Worm (Caenorhabditis elegans) whole organism, young adult: ENCODE measurements around the gene C12D5.9.

Experiments used
- B0035.1 ChIP-seq: sonication (generic microtip); optimal IDR thresholded peaks from 2 replicates; lab custom pipeline; 2016; ENCODE audit warnings: missing genetic modification characterization, mild to moderate bottlenecking, missing compliant biosample characterization, missing genotype, missing genetic modification reagents
- B0261.1 ChIP-seq: sonication (generic microtip); optimal IDR thresholded peaks from 2 replicates; lab custom pipeline; 2016; ENCODE audit warnings: mild to moderate bottlenecking, missing genetic modification characterization, moderate library complexity, missing compliant biosample characterization
- F22D6.2 ChIP-seq: sonication (generic microtip); optimal IDR thresholded peaks from 2 replicates; lab custom pipeline; 2016; ENCODE audit warnings: mild to moderate bottlenecking, missing genetic modification characterization, missing compliant biosample characterization
- F49E8.2 ChIP-seq: sonication (generic microtip); optimal IDR thresholded peaks from 3 replicates; lab custom pipeline; 2017; ENCODE audit warnings: missing genetic modification characterization, mild to moderate bottlenecking, missing compliant biosample characterization, antibody characterized with exemption, moderate library complexity; ENCODE audit not compliant: insufficient read depth
- F55B11.4 ChIP-seq: sonication (generic microtip); optimal IDR thresholded peaks from 2 replicates; lab custom pipeline; 2016; ENCODE audit warnings: missing compliant biosample characterization, missing genetic modification characterization, borderline replicate concordance; ENCODE audit not compliant: insufficient read depth
- F57C9.4 ChIP-seq: sonication (generic microtip); optimal IDR thresholded peaks from 2 replicates; lab custom pipeline; 2017; ENCODE audit warnings: mild to moderate bottlenecking, missing genetic modification characterization, missing compliant biosample characterization
- bed-2 ChIP-seq: fragments of 200-800 bp; sonication (Bioruptor generic); IDR thresholded peaks from 2 replicates; pipeline ENCODE4 v1.3.6; 2022; ENCODE audit warnings: missing genetic modification reagents, missing genetic modification characterization, missing compliant biosample characterization
- ccch-3 ChIP-seq: fragments of 200-800 bp; sonication (Bioruptor generic); optimal IDR thresholded peaks from 2 replicates; lab custom pipeline; 2018; ENCODE audit warnings: mild to moderate bottlenecking, missing genetic modification characterization, missing compliant biosample characterization
- cebp-1 ChIP-seq, 2 experiments: fragments of 200-800 bp in 1 of 2; sonication (Bioruptor generic) in 1 of 2; sonication (generic microtip) in 1 of 2; IDR thresholded peaks in 1 of 2; optimal IDR thresholded peaks in 1 of 2; 2 replicates each; pipeline versions ENCODE4 v1.3.6 to Lab custom; 2017 to 2022; ENCODE audit warnings: missing compliant biosample characterization in 2 of 2, missing genetic modification characterization in 2 of 2, mild to moderate bottlenecking in 1 of 2, missing genetic modification reagents in 1 of 2, moderate library complexity in 1 of 2
- cebp-2 ChIP-seq: fragments of 200-800 bp; sonication (Bioruptor generic); IDR thresholded peaks from 2 replicates; pipeline ENCODE4 v1.3.6; 2022; ENCODE audit warnings: missing genetic modification characterization, missing compliant biosample characterization
- ceh-100 ChIP-seq: fragments of 200-800 bp; sonication (Bioruptor generic); IDR thresholded peaks from 2 replicates; pipeline ENCODE4 v1.3.6; 2022; ENCODE audit warnings: missing genetic modification reagents, missing genetic modification characterization, missing compliant biosample characterization
- ceh-79 ChIP-seq: sonication (generic microtip); optimal IDR thresholded peaks from 2 replicates; lab custom pipeline; 2017; ENCODE audit warnings: mild to moderate bottlenecking, missing genetic modification characterization, missing compliant biosample characterization
- chd-7 ChIP-seq: sonication (generic microtip); optimal IDR thresholded peaks from 2 replicates; lab custom pipeline; 2016; ENCODE audit warnings: mild to moderate bottlenecking, missing genetic modification characterization, moderate library complexity, missing compliant biosample characterization
- egl-18 ChIP-seq: fragments of 200-800 bp; sonication (Bioruptor generic); IDR thresholded peaks from 2 replicates; pipeline ENCODE4 v1.3.6; 2022; ENCODE audit warnings: missing genetic modification reagents, missing genetic modification characterization, missing compliant biosample characterization
- ekl-4 ChIP-seq: fragments of 200-800 bp; sonication (Bioruptor generic); IDR thresholded peaks from 2 replicates; pipeline ENCODE4 v1.3.6; 2022; ENCODE audit warnings: missing genetic modification reagents, missing genetic modification characterization, missing compliant biosample characterization
- hlh-26 ChIP-seq: fragments of 200-800 bp; sonication (Bioruptor generic); conservative IDR thresholded peaks from 2 replicates; pipeline ENCODE4 v1.3.6; 2022; ENCODE audit warnings: missing genetic modification reagents, missing genetic modification characterization, missing compliant biosample characterization
- hmg-1.2 ChIP-seq: fragments of 200-800 bp; sonication (Bioruptor generic); IDR thresholded peaks from 2 replicates; pipeline ENCODE4 v1.3.6; 2022; ENCODE audit warnings: missing genetic modification reagents, missing genetic modification characterization, missing compliant biosample characterization
- hmg-20 ChIP-seq: fragments of 200-800 bp; sonication (Bioruptor generic); IDR thresholded peaks from 2 replicates; pipeline ENCODE4 v1.3.6; 2022; ENCODE audit warnings: missing genetic modification reagents, missing genetic modification characterization, missing compliant biosample characterization
- hrde-1 ChIP-seq: sonication (generic microtip); optimal IDR thresholded peaks from 2 replicates; lab custom pipeline; 2016; ENCODE audit warnings: missing genetic modification characterization, mild to moderate bottlenecking, missing compliant biosample characterization, moderate library complexity, missing genotype, missing genetic modification reagents, borderline replicate concordance
- let-526 ChIP-seq: fragments of 200-800 bp; sonication (Bioruptor generic); IDR thresholded peaks from 2 replicates; pipeline ENCODE4 v1.3.6; 2022; ENCODE audit warnings: missing genetic modification reagents, missing genetic modification characterization, missing compliant biosample characterization
- lin-40 ChIP-seq: sonication (generic microtip); optimal IDR thresholded peaks from 2 replicates; lab custom pipeline; 2016; ENCODE audit warnings: missing genetic modification characterization, mild to moderate bottlenecking, missing compliant biosample characterization, missing genotype, missing genetic modification reagents
- lin-54 ChIP-seq: fragments of 200-800 bp; sonication (Bioruptor generic); optimal IDR thresholded peaks from 2 replicates; lab custom pipeline; 2018; ENCODE audit warnings: mild to moderate bottlenecking, missing genetic modification characterization, missing compliant biosample characterization
- lsy-27 ChIP-seq: sonication (generic microtip); optimal IDR thresholded peaks from 2 replicates; lab custom pipeline; 2017; ENCODE audit warnings: missing genetic modification characterization, mild to moderate bottlenecking, missing compliant biosample characterization, antibody characterized with exemption, missing genotype, borderline replicate concordance; ENCODE audit not compliant: insufficient read depth
- madf-6 ChIP-seq: fragments of 200-800 bp; sonication (Bioruptor generic); IDR thresholded peaks from 2 replicates; pipeline ENCODE4 v1.3.6; 2022; ENCODE audit warnings: missing genetic modification reagents, missing genetic modification characterization, missing compliant biosample characterization
- mel-28 ChIP-seq: sonication (generic microtip); optimal IDR thresholded peaks from 2 replicates; lab custom pipeline; 2016; ENCODE audit warnings: borderline replicate concordance, mild to moderate bottlenecking, missing genetic modification characterization, missing compliant biosample characterization
- nfya-1 ChIP-seq: sonication (generic microtip); optimal IDR thresholded peaks from 2 replicates; lab custom pipeline; 2017; ENCODE audit warnings: antibody characterized with exemption, missing compliant biosample characterization, missing genetic modification characterization, borderline replicate concordance; ENCODE audit not compliant: insufficient read depth
- nhr-27 ChIP-seq: fragments of 200-800 bp; sonication (Bioruptor generic); optimal IDR thresholded peaks from 2 replicates; lab custom pipeline; 2018; ENCODE audit warnings: mild to moderate bottlenecking, missing genetic modification characterization, moderate library complexity, missing compliant biosample characterization
- nhr-90 ChIP-seq: sonication (generic microtip); optimal IDR thresholded peaks from 2 replicates; lab custom pipeline; 2016; ENCODE audit warnings: missing genotype, mild to moderate bottlenecking, missing genetic modification characterization, missing compliant biosample characterization
- snpc-1.1 ChIP-seq: sonication (generic microtip); optimal IDR thresholded peaks from 2 replicates; lab custom pipeline; 2017; ENCODE audit warnings: missing genetic modification characterization, mild to moderate bottlenecking, missing compliant biosample characterization, antibody characterized with exemption, moderate library complexity, missing genotype, missing genetic modification reagents; ENCODE audit not compliant: insufficient read depth
- snpc-1.3 ChIP-seq: sonication (generic microtip); optimal IDR thresholded peaks from 2 replicates; lab custom pipeline; 2017; ENCODE audit warnings: missing genetic modification characterization, mild to moderate bottlenecking, missing compliant biosample characterization, antibody characterized with exemption, moderate library complexity, missing genotype, missing genetic modification reagents; ENCODE audit not compliant: insufficient read depth
- tbx-9 ChIP-seq: sonication (generic microtip); optimal IDR thresholded peaks from 2 replicates; lab custom pipeline; 2016; ENCODE audit warnings: borderline replicate concordance, missing genetic modification characterization, inconsistent platforms, missing compliant biosample characterization
- ztf-26 ChIP-seq: sonication (generic microtip); optimal IDR thresholded peaks from 2 replicates; lab custom pipeline; 2017; ENCODE audit warnings: missing genetic modification characterization, missing compliant biosample characterization
- ztf-6 ChIP-seq: fragments of 200-800 bp; sonication (Bioruptor generic); IDR thresholded peaks from 2 replicates; pipeline ENCODE4 v1.3.6; 2022; ENCODE audit warnings: missing genetic modification reagents, missing genetic modification characterization, missing compliant biosample characterization

C12D5.9 gene

ce11 chrV:7723967-7724544 lies 34.3 kb upstream of the C12D5.9 start, which contains the start of the genes ZK105.6 and ZK105.8:
ZK105.6 (minus strand) TSS chrV:7724067.
ZK105.8 (plus strand) TSS chrV:7724494.
- TF ChIP-seq madf-6 = no peak
- no peak for TF ChIP-seq mel-28 (tag; lab: Kevin White, UChicago)
- no peak for TF ChIP-seq snpc-1.1
- TF ChIP-seq egl-18 (GFP tag; lab: Robert Waterston, UW) = no peak
- no peak for TF ChIP-seq F55B11.4
- TF ChIP-seq ekl-4 (GFP tag; lab: Robert Waterston, UW) = no peak
- no peak for TF ChIP-seq bed-2 (GFP tag; lab: Robert Waterston, UW)
- no peak for TF ChIP-seq F22D6.2
- TF ChIP-seq cebp-2 (GFP tag; lab: Robert Waterston, UW) = no peak
- no peak for TF ChIP-seq lsy-27 (tag; lab: Kevin White, UChicago)
- no peak for TF ChIP-seq nfya-1
- no peak for TF ChIP-seq nhr-27 (tag; lab: Kevin White, UChicago)
- no peak for TF ChIP-seq F57C9.4 (tag; lab: Kevin White, UChicago)
- no peak for TF ChIP-seq F49E8.2 (tag; lab: Kevin White, UChicago)
- TF ChIP-seq ceh-79 (tag; lab: Kevin White, UChicago) = no peak
- no peak for TF ChIP-seq hmg-1.2 (GFP tag; lab: Robert Waterston, UW)
- no peak for TF ChIP-seq B0035.1 (tag; lab: Kevin White, UChicago)

ce11 chrV:7721945-7722344 lies 32.2 kb upstream of the C12D5.9 start, which contains the start of gene ZK105.14:
ZK105.14 (minus strand) TSS chrV:7722045.
- TF ChIP-seq B0261.1 (tag; lab: Kevin White, UChicago) = no peak
- TF ChIP-seq ccch-3 (GFP tag; lab: Kevin White, UChicago) = no peak

ce11 chrV:7717629-7718028 lies 27.8 kb upstream of the C12D5.9 start, which contains the start of gene ZK105.5:
ZK105.5 (minus strand) TSS chrV:7717729.
- TF ChIP-seq tbx-9 (tag; lab: Kevin White, UChicago) (no peak), chd-7 (tag; lab: Kevin White, UChicago) (no peak), let-526 (no peak), ztf-6 (no peak)

- TF ChIP-seq cebp-1 (GFP tag; IDR thresholded peaks at IDR 0.05; lab: Robert Waterston, UW) (no peak), cebp-1 (tag; optimal IDR thresholded peaks at IDR 0.05; lab: Kevin White, UChicago) (no peak), snpc-1.3 (no peak), ceh-100 (GFP tag; lab: Robert Waterston, UW) (no peak), ztf-26 (tag; lab: Kevin White, UChicago) (no peak), nhr-90 (tag; lab: Kevin White, UChicago) (no peak), snpc-1.1 (no peak), hmg-20 (no peak), nfya-1 (no peak), hrde-1 (tag; lab: Kevin White, UChicago) (no peak), hlh-26 (GFP tag; lab: Robert Waterston, UW) (no peak), lin-40 (tag; lab: Kevin White, UChicago) (no peak), lin-54 (no peak)
These were observed 26.2 kb upstream of the C12D5.9 start, which contains the start of gene ZK105.12 for ce11 chrV:7716034-7716433. ZK105.12 (minus strand) TSS chrV:7716134.
